Fruit fly (Drosophila melanogaster) Kc167 (cell line): ENCODE data around the gene CG15731.

Experiments
- Sin3A ChIP-seq: fragments of >200 bp; optimal IDR thresholded peaks from 2 replicates; lab custom pipeline; 2018; ENCODE audit warnings: missing external identifiers
- h ChIP-seq: fragments of >200 bp; optimal IDR thresholded peaks from 3 replicates; lab custom pipeline; 2018; ENCODE audit warnings: missing external identifiers
- insv ChIP-seq: fragments of >200 bp; optimal IDR thresholded peaks from 3 replicates; lab custom pipeline; 2018; ENCODE audit warnings: missing external identifiers
- psq ChIP-seq: fragments of >200 bp; optimal IDR thresholded peaks from 2 replicates; lab custom pipeline; 2017; ENCODE audit warnings: missing external identifiers
- ttk ChIP-seq: sonication (Bioruptor generic); optimal IDR thresholded peaks from 2 replicates; lab custom pipeline; 2017; ENCODE audit warnings: missing external identifiers

DNA sequence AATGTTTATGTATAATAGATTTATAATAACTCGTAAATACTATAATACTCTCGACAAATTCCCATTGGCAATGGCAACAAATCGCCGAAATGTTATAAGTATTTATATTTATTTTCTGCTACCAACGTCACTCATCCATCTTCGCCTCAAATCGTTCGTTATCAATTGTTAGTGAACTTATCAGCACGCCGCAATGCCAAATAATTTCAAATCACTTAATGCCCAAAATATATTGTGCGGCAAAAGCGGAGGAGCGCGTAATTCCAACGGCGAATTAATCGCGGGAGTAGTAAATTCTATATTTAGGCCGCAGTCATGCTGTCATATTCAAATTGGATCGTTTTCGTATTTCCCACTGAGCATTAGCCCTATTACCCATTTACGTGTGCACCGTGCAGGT is 11.6 kb upstream of the CG15731 start:
- TF ChIP-seq ttk (lab: Kevin White, UChicago) (no peak), insv (no peak), h (lab: Kevin White, UChicago) (no peak), psq (lab: Kevin White, UChicago) (no peak), Sin3A (lab: Kevin White, UChicago) (no peak)
